Worm (Caenorhabditis elegans) whole organism, L1 larva: ENCODE results near the gene F53F1.6.

Source experiments
- C04F5.9 ChIP-seq: sonication (generic microtip); optimal IDR thresholded peaks from 2 replicates; lab custom pipeline; 2016; ENCODE audit warnings: missing genetic modification characterization, missing compliant biosample characterization
- C34B4.2 ChIP-seq: sonication (generic microtip); optimal IDR thresholded peaks from 2 replicates; lab custom pipeline; 2017; ENCODE audit warnings: mild to moderate bottlenecking, missing genetic modification characterization, missing compliant biosample characterization
- F16B12.6 ChIP-seq: fragments of 150-350 bp; optimal IDR thresholded peaks from 2 replicates; lab custom pipeline; 2014; ENCODE audit warnings: missing biosample characterization, missing genetic modification characterization
- Y116A8C.19 ChIP-seq: sonication (generic microtip); optimal IDR thresholded peaks from 2 replicates; lab custom pipeline; 2016; ENCODE audit warnings: missing compliant biosample characterization, missing genetic modification characterization, borderline replicate concordance
- alr-1 ChIP-seq: fragments of 200-800 bp; sonication (Bioruptor generic); optimal IDR thresholded peaks from 2 replicates; lab custom pipeline; 2018; ENCODE audit warnings: borderline replicate concordance, mild to moderate bottlenecking, missing genetic modification characterization, missing compliant biosample characterization
- aly-2 ChIP-seq: fragments of 150-350 bp; optimal IDR thresholded peaks from 2 replicates; lab custom pipeline; 2014; ENCODE audit warnings: missing biosample characterization, missing genetic modification characterization
- ama-1 ChIP-seq: fragments of 150-350 bp; optimal IDR thresholded peaks from 2 replicates; lab custom pipeline; 2014
- ceh-63 ChIP-seq: fragments of 200-800 bp; sonication (Bioruptor generic); optimal IDR thresholded peaks from 2 replicates; lab custom pipeline; 2018; ENCODE audit warnings: mild to moderate bottlenecking, missing genetic modification characterization, missing compliant biosample characterization
- ceh-8 ChIP-seq: fragments of 200-800 bp; sonication (Bioruptor generic); optimal IDR thresholded peaks from 2 replicates; lab custom pipeline; 2018; ENCODE audit warnings: mild to moderate bottlenecking, missing genetic modification characterization, moderate library complexity, missing compliant biosample characterization
- ceh-82 ChIP-seq, 3 experiments: fragments of 150-350 bp in 1 of 3; sonication (generic microtip) in 2 of 3; optimal IDR thresholded peaks; 2 replicates each; lab custom pipeline; 2014 to 2017; ENCODE audit warnings: missing biosample characterization in 3 of 3, missing genetic modification characterization in 3 of 3
- ceh-88 ChIP-seq: fragments of 200-800 bp; sonication (Bioruptor generic); IDR thresholded peaks from 2 replicates; pipeline ENCODE4 v1.3.6; 2022; ENCODE audit warnings: missing genetic modification characterization, missing compliant biosample characterization
- ces-1 ChIP-seq: fragments of 150-350 bp; optimal IDR thresholded peaks from 2 replicates; lab custom pipeline; 2014; ENCODE audit warnings: missing biosample characterization, missing genetic modification reagents, missing genetic modification characterization
- dpl-1 ChIP-seq, 3 experiments: fragments of 150-350 bp in 2 of 3; sonication (generic microtip) in 1 of 3; optimal IDR thresholded peaks; 2 replicates each; lab custom pipeline; 2014 to 2017; ENCODE audit warnings: missing biosample characterization in 3 of 3, missing genetic modification characterization in 3 of 3, missing genetic modification reagents in 3 of 3
- efl-1 ChIP-seq, 4 experiments: fragments of 150-350 bp; optimal IDR thresholded peaks in 3 of 4; peaks in 1 of 4; 1 replicate in 1 of 4; 2 replicates in 3 of 4; lab custom pipeline; 2014; ENCODE audit warnings: missing biosample characterization in 2 of 4, missing genetic modification characterization in 2 of 4, missing genetic modification reagents in 2 of 4
- egl-27 ChIP-seq, 2 experiments: fragments of 150-350 bp in 1 of 2; sonication (generic microtip); optimal IDR thresholded peaks; 3 replicates each; lab custom pipeline; 2017 to 2018; ENCODE audit warnings: missing biosample characterization in 2 of 2, missing genetic modification characterization in 2 of 2, missing genetic modification reagents in 2 of 2
- ets-5 ChIP-seq: fragments of 200-800 bp; sonication (Bioruptor generic); IDR thresholded peaks from 2 replicates; pipeline ENCODE4 v1.3.6; 2022; ENCODE audit warnings: missing genetic modification characterization, missing compliant biosample characterization
- fkh-10 ChIP-seq: sonication (generic microtip); optimal IDR thresholded peaks from 2 replicates; lab custom pipeline; 2017; ENCODE audit warnings: missing biosample characterization, missing genetic modification reagents, missing genetic modification characterization
- fos-1 ChIP-seq: fragments of 150-350 bp; optimal IDR thresholded peaks from 2 replicates; lab custom pipeline; 2014; ENCODE audit warnings: missing biosample characterization, missing genetic modification characterization
- isw-1 ChIP-seq: fragments of 200-800 bp; sonication (Bioruptor generic); IDR thresholded peaks from 2 replicates; pipeline ENCODE4 v1.3.6; 2022; ENCODE audit warnings: missing genetic modification characterization, missing compliant biosample characterization
- jun-1 ChIP-seq: fragments of 150-350 bp; optimal IDR thresholded peaks from 2 replicates; lab custom pipeline; 2014; ENCODE audit warnings: missing biosample characterization, missing genetic modification reagents, missing genetic modification characterization
- lin-13 ChIP-seq: fragments of 150-350 bp; optimal IDR thresholded peaks from 2 replicates; lab custom pipeline; 2014; ENCODE audit warnings: missing biosample characterization, missing genetic modification reagents, missing genetic modification characterization
- lin-14 ChIP-seq: fragments of 200-800 bp; sonication (Bioruptor generic); optimal IDR thresholded peaks from 2 replicates; lab custom pipeline; 2018; ENCODE audit warnings: mild to moderate bottlenecking, missing genetic modification characterization, moderate library complexity, missing compliant biosample characterization
- lir-3 ChIP-seq: sonication (generic microtip); optimal IDR thresholded peaks from 2 replicates; lab custom pipeline; 2016; ENCODE audit warnings: mild to moderate bottlenecking, missing genetic modification characterization, moderate library complexity, missing compliant biosample characterization; ENCODE audit not compliant: poor library complexity
- lsy-2 ChIP-seq, 2 experiments: fragments of 150-350 bp; optimal IDR thresholded peaks; 2 replicates each; lab custom pipeline; 2014; ENCODE audit warnings: missing biosample characterization in 2 of 2, missing genetic modification characterization in 2 of 2
- mdl-1 ChIP-seq, 2 experiments: fragments of 150-350 bp; optimal IDR thresholded peaks; 2 replicates each; lab custom pipeline; 2014 to 2017; ENCODE audit warnings: missing biosample characterization in 2 of 2, missing genetic modification characterization in 2 of 2, inconsistent platforms in 1 of 2
- mep-1 ChIP-seq: fragments of 150-350 bp; optimal IDR thresholded peaks from 2 replicates; lab custom pipeline; 2014; ENCODE audit warnings: missing biosample characterization, missing genetic modification characterization
- nhr-237 ChIP-seq: fragments of 150-350 bp; optimal IDR thresholded peaks from 2 replicates; lab custom pipeline; 2014; ENCODE audit warnings: missing biosample characterization, missing genetic modification characterization
- nhr-71 ChIP-seq: sonication (generic microtip); optimal IDR thresholded peaks from 2 replicates; lab custom pipeline; 2016; ENCODE audit warnings: mild to moderate bottlenecking, missing genetic modification characterization, moderate library complexity, missing compliant biosample characterization
- nhr-76 ChIP-seq: sonication (generic microtip); optimal IDR thresholded peaks from 2 replicates; lab custom pipeline; 2017; ENCODE audit warnings: missing biosample characterization, missing genetic modification characterization
- nhr-84 ChIP-seq: sonication (generic microtip); optimal IDR thresholded peaks from 2 replicates; lab custom pipeline; 2017; ENCODE audit warnings: missing biosample characterization, missing genetic modification characterization
- pax-3 ChIP-seq: fragments of 200-800 bp; sonication (Bioruptor generic); optimal IDR thresholded peaks from 2 replicates; lab custom pipeline; 2018; ENCODE audit warnings: mild to moderate bottlenecking, missing genetic modification characterization, moderate library complexity, missing compliant biosample characterization
- pqm-1 ChIP-seq: sonication (generic microtip); optimal IDR thresholded peaks from 3 replicates; lab custom pipeline; 2017; ENCODE audit warnings: missing biosample characterization, missing genetic modification characterization
- skn-1 ChIP-seq: fragments of 150-350 bp; optimal IDR thresholded peaks from 2 replicates; lab custom pipeline; 2014; ENCODE audit warnings: missing biosample characterization, missing genetic modification characterization
- snpc-4 ChIP-seq: fragments of 150-350 bp; optimal IDR thresholded peaks from 2 replicates; lab custom pipeline; 2014; ENCODE audit warnings: missing biosample characterization, missing genetic modification characterization
- sox-4 ChIP-seq: sonication (generic microtip); optimal IDR thresholded peaks from 2 replicates; lab custom pipeline; 2016; ENCODE audit warnings: missing genetic modification characterization, missing compliant biosample characterization
- sptf-1 ChIP-seq: fragments of 150-350 bp; optimal IDR thresholded peaks from 2 replicates; lab custom pipeline; 2014; ENCODE audit warnings: missing biosample characterization, missing genetic modification characterization
- tbx-2 ChIP-seq: sonication (generic microtip); optimal IDR thresholded peaks from 2 replicates; lab custom pipeline; 2016; ENCODE audit warnings: missing genetic modification characterization, missing compliant biosample characterization
- unc-130 ChIP-seq: fragments of 150-350 bp; optimal IDR thresholded peaks from 2 replicates; lab custom pipeline; 2017; ENCODE audit warnings: missing biosample characterization, missing genetic modification characterization, inconsistent platforms
- unc-62 ChIP-seq: fragments of 150-350 bp; optimal IDR thresholded peaks from 2 replicates; lab custom pipeline; 2014; ENCODE audit warnings: missing biosample characterization, missing genetic modification reagents, missing genetic modification characterization
- unc-86 ChIP-seq: sonication (generic microtip); optimal IDR thresholded peaks from 2 replicates; lab custom pipeline; 2016; ENCODE audit warnings: missing genetic modification characterization, missing compliant biosample characterization
- unc-98 ChIP-seq: fragments of 200-800 bp; sonication (Bioruptor generic); IDR thresholded peaks from 2 replicates; pipeline ENCODE4 v1.3.6; 2022; ENCODE audit warnings: missing genetic modification characterization, missing compliant biosample characterization
- vab-15 ChIP-seq: sonication (generic microtip); optimal IDR thresholded peaks from 2 replicates; lab custom pipeline; 2017; ENCODE audit warnings: missing genotype, mild to moderate bottlenecking, missing genetic modification characterization, missing compliant biosample characterization
- xbp-1 ChIP-seq: sonication (generic microtip); optimal IDR thresholded peaks from 2 replicates; lab custom pipeline; 2016; ENCODE audit warnings: missing genetic modification characterization, missing compliant biosample characterization
- zag-1 ChIP-seq: fragments of 150-350 bp; optimal IDR thresholded peaks from 2 replicates; lab custom pipeline; 2014; ENCODE audit warnings: missing biosample characterization, missing genetic modification characterization
- ztf-4 ChIP-seq: fragments of 150-350 bp; optimal IDR thresholded peaks from 2 replicates; lab custom pipeline; 2014; ENCODE audit warnings: missing biosample characterization, missing genetic modification characterization

F53F1.6 gene

ce11 chrV:13457858-13458257 is 40.4 kb upstream of the F53F1.6 start, which contains the start of gene F25H9.2 (continued):
- TF ChIP-seq alr-1 (tag; lab: Kevin White, UChicago) (no peak), nhr-71 (tag; lab: Kevin White, UChicago) (peak; percentile 25), mdl-1 (tag; optimal IDR thresholded peaks at IDR 0.05; lab: Kevin White, UChicago) (peak in 1 of 2 experiments; percentile 2), mep-1 (tag; lab: Kevin White, UChicago) (no peak), F16B12.6 (tag; lab: Kevin White, UChicago) (peak; percentile 90), C04F5.9 (tag; lab: Kevin White, UChicago) (no peak), sptf-1 (tag; lab: Kevin White, UChicago) (no peak), nhr-84 (tag; lab: Kevin White, UChicago) (no peak), ces-1 (GFP tag; lab: Kevin White, UChicago) (no peak), lsy-2 (tag; optimal IDR thresholded peaks at IDR 0.05; lab: Kevin White, UChicago) (peak; percentile 20 to 45), ets-5 (GFP tag; lab: Robert Waterston, UW) (no peak), ceh-88 (GFP tag; lab: Robert Waterston, UW) (no peak), nhr-76 (tag; lab: Kevin White, UChicago) (no peak), efl-1 (optimal IDR thresholded peaks at IDR 0.05; lab: Kevin White, UChicago) (peak; percentile 5 to 37), efl-1 (GFP tag; optimal IDR thresholded peaks at IDR 0.05 in 1 of 2; lab: Kevin White, UChicago) (peak; percentile 36 to 43), unc-98 (no peak), unc-130 (tag; lab: Kevin White, UChicago) (peak; percentile 47), unc-62 (no peak), Y116A8C.19 (no peak), ceh-63 (GFP tag; lab: Kevin White, UChicago) (no peak), zag-1 (no peak), lir-3 (tag; lab: Kevin White, UChicago) (no peak), aly-2 (tag; lab: Kevin White, UChicago) (no peak), nhr-237 (tag; lab: Kevin White, UChicago) (no peak), isw-1 (GFP tag; lab: Robert Waterston, UW) (no peak), jun-1 (no peak), tbx-2 (no peak), lin-13 (GFP tag; lab: Kevin White, UChicago) (no peak), pax-3 (tag; lab: Kevin White, UChicago) (no peak), pqm-1 (tag; lab: Kevin White, UChicago) (no peak), xbp-1 (no peak), snpc-4 (no peak), ceh-82 (tag; optimal IDR thresholded peaks at IDR 0.05; lab: Kevin White, UChicago) (peak in 1 of 3 experiments; percentile 8), lin-14 (GFP tag; lab: Kevin White, UChicago) (no peak), vab-15 (tag; lab: Kevin White, UChicago) (no peak), ztf-4 (tag; lab: Kevin White, UChicago) (no peak), ama-1 (lab: Kevin White, UChicago) (no peak)

ce11 chrV:13455448-13455847 is 38.0 kb upstream of the F53F1.6 start, which contains the start of gene lurp-3:
Gene lurp-3 (plus strand): TSS chrV:13455748.
- TF ChIP-seq ceh-8 (no peak), Y116A8C.19 (no peak), sox-4 (tag; lab: Kevin White, UChicago) (no peak), pqm-1 (tag; lab: Kevin White, UChicago) (no peak), fkh-10 (GFP tag; lab: Kevin White, UChicago) (no peak), C34B4.2 (no peak), unc-86 (tag; lab: Kevin White, UChicago) (no peak), vab-15 (tag; lab: Kevin White, UChicago) (no peak), dpl-1 (GFP tag; optimal IDR thresholded peaks at IDR 0.05; lab: Kevin White, UChicago) (no peak), unc-130 (tag; lab: Kevin White, UChicago) (no peak), unc-98 (no peak), egl-27 (tag; optimal IDR thresholded peaks at IDR 0.05; lab: Kevin White, UChicago) (no peak), skn-1 (tag; lab: Kevin White, UChicago) (no peak), ztf-4 (tag; lab: Kevin White, UChicago) (no peak), xbp-1 (no peak), fos-1 (tag; lab: Kevin White, UChicago) (no peak), alr-1 (tag; lab: Kevin White, UChicago) (no peak)
- TF ChIP-seq, all 84 proteins: peak for 0
